Worm (Caenorhabditis elegans) whole organism, L3 larva: ENCODE measurements around the gene srbc-11.

Experiments
- tbx-2 ChIP-seq: sonication (generic microtip); optimal IDR thresholded peaks from 2 replicates; lab custom pipeline; 2016; ENCODE audit warnings: mild to moderate bottlenecking, missing genetic modification characterization, missing compliant biosample characterization
- ztf-11 ChIP-seq: fragments of 150-350 bp; optimal IDR thresholded peaks from 2 replicates; lab custom pipeline; 2014; ENCODE audit warnings: missing biosample characterization, missing genetic modification characterization

- TF ChIP-seq ztf-11 (tag; lab: Kevin White, UChicago) (no peak), tbx-2 (no peak)
These were observed 34.8 kb upstream of the srbc-11 start, which contains the start of gene swt-2 for ce11 chrV:7529840-7530239.
